Worm (Caenorhabditis elegans) whole organism, late embryonic: ENCODE results near the gene rpl-11.1.

ENCODE experiments used
- K09A11.1 ChIP-seq: sonication (generic microtip); optimal IDR thresholded peaks from 2 replicates; lab custom pipeline; 2017; ENCODE audit warnings: antibody characterized with exemption, mild to moderate bottlenecking, missing genetic modification characterization, missing compliant biosample characterization; ENCODE audit not compliant: insufficient read depth
- T23F11.4 ChIP-seq: fragments of 200-800 bp; sonication (Bioruptor generic); optimal IDR thresholded peaks from 2 replicates; lab custom pipeline; 2018; ENCODE audit warnings: mild to moderate bottlenecking, missing genetic modification characterization, missing compliant biosample characterization
- ahr-1 ChIP-seq: sonication (generic microtip); optimal IDR thresholded peaks from 2 replicates; lab custom pipeline; 2016; ENCODE audit warnings: missing genetic modification characterization, missing compliant biosample characterization
- ceh-14 ChIP-seq: sonication (generic microtip); optimal IDR thresholded peaks from 2 replicates; lab custom pipeline; 2016; ENCODE audit warnings: missing genotype, missing genetic modification characterization, missing compliant biosample characterization
- ceh-19 ChIP-seq: fragments of 200-800 bp; sonication (Bioruptor generic); optimal IDR thresholded peaks from 2 replicates; lab custom pipeline; 2018; ENCODE audit warnings: mild to moderate bottlenecking, missing genetic modification characterization, missing compliant biosample characterization
- ceh-22 ChIP-seq: sonication (generic microtip); optimal IDR thresholded peaks from 2 replicates; lab custom pipeline; 2017; ENCODE audit warnings: missing biosample characterization, missing genetic modification characterization
- fax-1 ChIP-seq: sonication (generic microtip); optimal IDR thresholded peaks from 2 replicates; lab custom pipeline; 2016; ENCODE audit warnings: missing genotype, missing genetic modification characterization, missing compliant biosample characterization
- fkh-10 ChIP-seq: fragments of 150-350 bp; optimal IDR thresholded peaks from 2 replicates; lab custom pipeline; 2014; ENCODE audit warnings: missing biosample characterization, missing genetic modification reagents, missing genetic modification characterization
- madf-2 ChIP-seq: sonication (generic microtip); optimal IDR thresholded peaks from 2 replicates; lab custom pipeline; 2017; ENCODE audit warnings: missing genetic modification characterization, missing compliant biosample characterization
- pha-4 ChIP-seq: fragments of 150-350 bp; optimal IDR thresholded peaks from 2 replicates; lab custom pipeline; 2018; ENCODE audit warnings: missing biosample characterization, missing genetic modification reagents, missing genetic modification characterization
- pqm-1 ChIP-seq: sonication (generic microtip); optimal IDR thresholded peaks from 2 replicates; lab custom pipeline; 2016; ENCODE audit warnings: missing genetic modification characterization, missing compliant biosample characterization
- tbx-2 ChIP-seq: sonication (generic microtip); optimal IDR thresholded peaks from 2 replicates; lab custom pipeline; 2016; ENCODE audit warnings: missing genetic modification characterization, missing compliant biosample characterization
- ttx-3 ChIP-seq: sonication (generic microtip); optimal IDR thresholded peaks from 2 replicates; lab custom pipeline; 2016; ENCODE audit warnings: missing genetic modification reagents, missing genetic modification characterization, missing compliant biosample characterization

- TF ChIP-seq K09A11.1 (tag; lab: Kevin White, UChicago) (no peak), ahr-1 (tag; lab: Kevin White, UChicago) (no peak), T23F11.4 (GFP tag; lab: Kevin White, UChicago) (no peak), pqm-1 (tag; lab: Kevin White, UChicago) (no peak), fax-1 (tag; lab: Kevin White, UChicago) (no peak), tbx-2 (no peak), ceh-14 (tag; lab: Kevin White, UChicago) (no peak), ceh-19 (GFP tag; lab: Kevin White, UChicago) (no peak), pha-4 (tag; lab: Kevin White, UChicago) (no peak), ttx-3 (tag; lab: Kevin White, UChicago) (no peak), fkh-10 (no peak), madf-2 (tag; lab: Kevin White, UChicago) (no peak), ceh-22 (tag; lab: Kevin White, UChicago) (no peak)
These were observed 31.0 kb downstream of the rpl-11.1 start, which contains the start of gene grl-29 for ce11 chrV:3554869-3555268.
